Worm (Caenorhabditis elegans): ENCODE results near the gene B0250.18.

DNA sequence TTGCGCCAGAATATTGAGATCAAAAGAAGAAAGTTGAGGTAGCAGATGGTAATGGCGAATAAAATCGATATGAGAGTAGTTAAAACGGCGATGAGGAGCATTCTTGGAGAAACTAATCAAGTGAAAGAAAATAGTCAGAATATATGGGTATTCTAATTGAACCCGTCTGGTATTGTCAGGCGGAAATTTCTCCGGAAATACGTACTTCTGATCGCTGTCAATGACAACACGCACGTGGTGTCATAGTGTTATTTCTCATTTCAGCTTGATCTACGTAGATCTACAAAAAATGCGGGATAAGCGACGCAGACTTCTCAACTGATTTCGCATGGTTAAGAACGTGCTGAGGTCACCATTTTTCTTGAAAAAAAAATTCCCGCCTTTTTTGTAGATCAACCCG lies 31.7 kb upstream of the B0250.18 start, which contains the start of gene srbc-79:
- no peak for TF ChIP-seq ref-2 (tag; optimal IDR thresholded peaks at IDR 0.05)
- TF ChIP-seq ceh-9 (tag; optimal IDR thresholded peaks at IDR 0.05) = no peak
- TF ChIP-seq ets-4 (tag; optimal IDR thresholded peaks at IDR 0.05) = no peak
